Fruit fly (Drosophila melanogaster): Measurements from ENCODE around the gene CG2145.

CG2145 gene

dm6 chrX:10931250-10931649 is 4.1 kb downstream of the CG2145 start:
- TF ChIP-seq CG1621 (tag; optimal IDR thresholded peaks at IDR 0.05) (no peak), OdsH (GFP tag; optimal IDR thresholded peaks at IDR 0.05) (no peak)

DNA sequence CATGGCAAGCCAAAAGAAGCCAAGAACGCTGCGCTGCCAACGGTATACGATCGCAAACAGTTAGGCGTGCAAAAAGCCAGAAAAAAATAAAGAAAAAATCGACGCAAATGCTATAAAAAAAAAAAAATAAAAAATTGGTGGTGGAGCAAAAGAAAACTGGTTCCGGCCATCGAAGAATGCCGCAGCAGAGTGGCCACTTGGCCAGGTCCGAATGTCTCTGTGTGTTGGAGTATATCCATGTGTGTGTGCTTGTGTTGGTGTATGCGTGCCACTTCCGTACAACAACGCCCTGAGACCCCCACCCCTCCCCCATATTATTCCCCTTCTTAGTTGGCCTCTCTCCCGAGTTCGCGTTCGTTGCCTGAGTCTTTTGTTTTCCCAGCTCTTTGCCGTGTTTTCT is 5.1 kb downstream of the CG2145 start:
- no peak for TF ChIP-seq Eip78C (GFP tag)
- TF ChIP-seq CG6854 (GFP tag; optimal IDR thresholded peaks at IDR 0.05) = peak; percentile 83
- TF ChIP-seq topi (GFP tag; optimal IDR thresholded peaks at IDR 0.05) = no peak
- peak; percentile 8 for TF ChIP-seq achi (GFP tag; optimal IDR thresholded peaks at IDR 0.05)
- peak; percentile 31 for TF ChIP-seq CG1621 (tag; optimal IDR thresholded peaks at IDR 0.05)
- TF ChIP-seq Met (GFP tag; optimal IDR thresholded peaks at IDR 0.05) = peak; percentile 0
- no peak for TF ChIP-seq Smox (GFP tag; optimal IDR thresholded peaks at IDR 0.05)
- no peak for TF ChIP-seq dac (GFP tag; optimal IDR thresholded peaks at IDR 0.05)
- TF ChIP-seq svp (GFP tag) = peak; percentile 62
- TF ChIP-seq CG6276 (GFP tag; optimal IDR thresholded peaks at IDR 0.05) = peak; percentile 26
- no peak for TF ChIP-seq vri (GFP tag; optimal IDR thresholded peaks at IDR 0.05)
- peak; percentile 62 for TF ChIP-seq CG6808 (GFP tag; optimal IDR thresholded peaks at IDR 0.05)
- TF ChIP-seq ss (GFP tag; optimal IDR thresholded peaks at IDR 0.05) = peak; percentile 49 to 91
- TF ChIP-seq CG8119 (GFP tag; IDR thresholded peaks at IDR 0.05) = peak; percentile 59
- peak; percentile 2 for TF ChIP-seq Lpt (GFP tag; optimal IDR thresholded peaks at IDR 0.05)
- TF ChIP-seq Sox102F (GFP tag; optimal IDR thresholded peaks at IDR 0.05) = peak; percentile 0
- peak; percentile 62 for TF ChIP-seq CG9139 (GFP tag; optimal IDR thresholded peaks at IDR 0.05)
- TF ChIP-seq CG6163 (GFP tag; IDR thresholded peaks at IDR 0.05) = peak; percentile 58; the same call in 2 of the 3 replicates
- TF ChIP-seq spab (GFP tag; optimal IDR thresholded peaks at IDR 0.05) = peak; percentile 6
- no peak for TF ChIP-seq Gug (GFP tag; IDR thresholded peaks at IDR 0.05)
- peak; percentile 32 for TF ChIP-seq Blimp-1 (GFP tag; optimal IDR thresholded peaks at IDR 0.05)
- no peak for TF ChIP-seq esn (GFP tag; optimal IDR thresholded peaks at IDR 0.05)
- peak; percentile 2 for TF ChIP-seq dsx (GFP tag; optimal IDR thresholded peaks at IDR 0.05; ENCODE audit: poor library complexity, severe bottlenecking)
- peak; percentile 63; the same call in 2 of the 3 replicates for TF ChIP-seq eg (GFP tag; IDR thresholded peaks at IDR 0.05)
- TF ChIP-seq CG16779 (tag; optimal IDR thresholded peaks at IDR 0.05) = peak; percentile 41
- TF ChIP-seq salr (GFP tag; optimal IDR thresholded peaks at IDR 0.05) = no peak

dm6 chrX:10933776-10934175 is 6.6 kb downstream of the CG2145 start:
- TF ChIP-seq Sox14 (GFP tag; optimal IDR thresholded peaks at IDR 0.05) = peak; percentile 24
- peak; percentile 28 for TF ChIP-seq CG4318 (GFP tag; optimal IDR thresholded peaks at IDR 0.05)
- TF ChIP-seq CG3919 (GFP tag; optimal IDR thresholded peaks at IDR 0.05) = peak; percentile 53
- no peak for TF ChIP-seq Ets96B (tag; optimal IDR thresholded peaks at IDR 0.05)
- no peak for TF ChIP-seq salr (GFP tag; optimal IDR thresholded peaks at IDR 0.05)
- peak; percentile 40 for TF ChIP-seq topi (GFP tag; optimal IDR thresholded peaks at IDR 0.05)
- TF ChIP-seq net (GFP tag; optimal IDR thresholded peaks at IDR 0.05) = peak; percentile 27
- peak; percentile 51; the same call in 1 of the 2 replicates for TF ChIP-seq CG11294 (GFP tag; IDR thresholded peaks at IDR 0.05)
- peak; percentile 64 for TF ChIP-seq eg (GFP tag; IDR thresholded peaks at IDR 0.05)
- peak; percentile 50 for TF ChIP-seq Met (GFP tag; optimal IDR thresholded peaks at IDR 0.05)
- TF ChIP-seq CG32006 (GFP tag; optimal IDR thresholded peaks at IDR 0.05) = peak; percentile 69
- no peak for TF ChIP-seq dsx (GFP tag; optimal IDR thresholded peaks at IDR 0.05; ENCODE audit: poor library complexity, severe bottlenecking)
- peak; percentile 52 for TF ChIP-seq acj6 (GFP tag; optimal IDR thresholded peaks at IDR 0.05)
- TF ChIP-seq lz (GFP tag; optimal IDR thresholded peaks at IDR 0.05) = peak; percentile 37
- TF ChIP-seq CG6276 (GFP tag; optimal IDR thresholded peaks at IDR 0.05) = peak; percentile 38
- TF ChIP-seq CG6163 (GFP tag; IDR thresholded peaks at IDR 0.05) = peak; percentile 72
- peak; percentile 24 for TF ChIP-seq Eip75B (GFP tag; optimal IDR thresholded peaks at IDR 0.05)
- TF ChIP-seq cyc (GFP tag; optimal IDR thresholded peaks at IDR 0.05) = peak; percentile 20
- peak; percentile 31 for TF ChIP-seq CG7368 (GFP tag; optimal IDR thresholded peaks at IDR 0.05)
- TF ChIP-seq Lpt (GFP tag; optimal IDR thresholded peaks at IDR 0.05) = no peak
- peak; percentile 43 for TF ChIP-seq Hr39 (GFP tag; optimal IDR thresholded peaks at IDR 0.05)
- peak; percentile 61 for TF ChIP-seq CG15336 (GFP tag; IDR thresholded peaks at IDR 0.05)
- peak; percentile 22 for TF ChIP-seq Smox (GFP tag; optimal IDR thresholded peaks at IDR 0.05)
- TF ChIP-seq CG6792 (GFP tag; optimal IDR thresholded peaks at IDR 0.05) = peak; percentile 10
- peak; percentile 57 for TF ChIP-seq OdsH (GFP tag; optimal IDR thresholded peaks at IDR 0.05)
- no peak for TF ChIP-seq CG1621 (tag; optimal IDR thresholded peaks at IDR 0.05)
- TF ChIP-seq Hr4 (GFP tag; optimal IDR thresholded peaks at IDR 0.05) = peak; percentile 78
- TF ChIP-seq achi (GFP tag; optimal IDR thresholded peaks at IDR 0.05) = peak; percentile 23
- TF ChIP-seq CG31627 (GFP tag; optimal IDR thresholded peaks at IDR 0.05) = peak; percentile 19
- peak; percentile 31 for TF ChIP-seq dac (GFP tag; optimal IDR thresholded peaks at IDR 0.05)
- TF ChIP-seq CG10631 (GFP tag; optimal IDR thresholded peaks at IDR 0.05) = peak; percentile 30
- TF ChIP-seq fd59A (GFP tag; optimal IDR thresholded peaks at IDR 0.05) = no peak
- TF ChIP-seq svp (GFP tag) = peak; percentile 12
- TF ChIP-seq CG3032 (tag; optimal IDR thresholded peaks at IDR 0.05) = no peak
